Worm (Caenorhabditis elegans) whole organism, L4/young adult: ENCODE data around the gene C49A9.6.

ENCODE experiments used
- W03F9.2 ChIP-seq: fragments of 150-350 bp; optimal IDR thresholded peaks from 2 replicates; lab custom pipeline; 2014; ENCODE audit warnings: missing biosample characterization, missing genetic modification characterization
- dao-5 ChIP-seq: sonication (generic microtip); optimal IDR thresholded peaks from 2 replicates; lab custom pipeline; 2016; ENCODE audit warnings: missing genotype, missing genetic modification characterization, moderate library complexity, missing compliant biosample characterization
- him-1 ChIP-seq: sonication (generic microtip); optimal IDR thresholded peaks from 2 replicates; lab custom pipeline; 2016; ENCODE audit warnings: missing genotype, missing genetic modification reagents, missing genetic modification characterization, missing compliant biosample characterization

Gene C49A9.6

ce11 chrIV:6210574-6210973 is at the start of gene C49A9.6, which contains the start of gene ugt-24:
TSS of gene C49A9.6 (plus strand) at chrIV:6210936.
TSS of gene ugt-24 (minus strand) at chrIV:6210720.
- TF ChIP-seq him-1 (tag; lab: Kevin White, UChicago), result no peak
- TF ChIP-seq dao-5 (tag; lab: Kevin White, UChicago), result no peak
- no peak for TF ChIP-seq W03F9.2 (tag; lab: Kevin White, UChicago)

- TF ChIP-seq him-1 (tag; lab: Kevin White, UChicago) (no peak), W03F9.2 (tag; lab: Kevin White, UChicago) (no peak), dao-5 (tag; lab: Kevin White, UChicago) (no peak)
Observed at ce11 chrIV:6165787-6166186, 44.9 kb upstream of the C49A9.6 start.

- TF ChIP-seq dao-5 (tag; lab: Kevin White, UChicago), result no peak
- no peak for TF ChIP-seq W03F9.2 (tag; lab: Kevin White, UChicago)
- TF ChIP-seq him-1 (tag; lab: Kevin White, UChicago), result no peak
Observed at ce11 chrIV:6172959-6173358, 37.8 kb upstream of the C49A9.6 start.

- TF ChIP-seq dao-5 (tag; lab: Kevin White, UChicago), result no peak
- TF ChIP-seq him-1 (tag; lab: Kevin White, UChicago), result no peak
- TF ChIP-seq W03F9.2 (tag; lab: Kevin White, UChicago), result no peak
Observed at ce11 chrIV:6177383-6177782, 33.4 kb upstream of the C49A9.6 start.

- TF ChIP-seq dao-5 (tag; lab: Kevin White, UChicago) (no peak), W03F9.2 (tag; lab: Kevin White, UChicago) (no peak), him-1 (tag; lab: Kevin White, UChicago) (no peak)
Observed at ce11 chrIV:6183757-6184156, 27.0 kb upstream of the C49A9.6 start, which contains the start of gene unc-77. TSS of gene unc-77 (minus strand) at chrIV:6183857.

ce11 chrIV:6185578-6185977 is 25.2 kb upstream of the C49A9.6 start, which contains the start of gene asp-9:
TSS of gene asp-9 (plus strand) at chrIV:6185889.
- TF ChIP-seq W03F9.2 (tag; lab: Kevin White, UChicago) (no peak), dao-5 (tag; lab: Kevin White, UChicago) (no peak), him-1 (tag; lab: Kevin White, UChicago) (no peak)

- TF ChIP-seq him-1 (tag; lab: Kevin White, UChicago) (no peak), W03F9.2 (tag; lab: Kevin White, UChicago) (no peak), dao-5 (tag; lab: Kevin White, UChicago) (no peak)
Observed at ce11 chrIV:6187160-6187559, 23.6 kb upstream of the C49A9.6 start.

ce11 chrIV:6200249-6200648 is 10.5 kb upstream of the C49A9.6 start:
- TF ChIP-seq dao-5 (tag; lab: Kevin White, UChicago), result no peak
- no peak for TF ChIP-seq W03F9.2 (tag; lab: Kevin White, UChicago)
- TF ChIP-seq him-1 (tag; lab: Kevin White, UChicago), result no peak

ce11 chrIV:6201769-6202168 is 9.0 kb upstream of the C49A9.6 start, which contains the start of gene tkr-2:
TSS of gene tkr-2 (plus strand) at chrIV:6202069.
- TF ChIP-seq W03F9.2 (tag; lab: Kevin White, UChicago) (no peak), him-1 (tag; lab: Kevin White, UChicago) (no peak), dao-5 (tag; lab: Kevin White, UChicago) (no peak)

ce11 chrIV:6206294-6206776 is 4.4 kb upstream of the C49A9.6 start, which contains the start of gene C49A9.10:
TSS of gene C49A9.10 (minus strand) at chrIV:6206344.
- TF ChIP-seq W03F9.2 (tag; lab: Kevin White, UChicago), result peak; percentile 90
- TF ChIP-seq him-1 (tag; lab: Kevin White, UChicago), result peak; percentile 74
- TF ChIP-seq dao-5 (tag; lab: Kevin White, UChicago), result no peak

- TF ChIP-seq W03F9.2 (tag; lab: Kevin White, UChicago), result no peak
- TF ChIP-seq him-1 (tag; lab: Kevin White, UChicago), result no peak
- TF ChIP-seq dao-5 (tag; lab: Kevin White, UChicago), result no peak
Observed at ce11 chrIV:6209337-6209736, 1.4 kb upstream of the C49A9.6 start.

- no peak for TF ChIP-seq W03F9.2 (tag; lab: Kevin White, UChicago)
- TF ChIP-seq dao-5 (tag; lab: Kevin White, UChicago), result no peak
- TF ChIP-seq him-1 (tag; lab: Kevin White, UChicago), result no peak
Observed at ce11 chrIV:6213403-6213802, 2.7 kb downstream of the C49A9.6 start, which contains the start of gene C49A9.5. TSS of gene C49A9.5 (plus strand) at chrIV:6213673.

ce11 chrIV:6217066-6217465 is 6.3 kb downstream of the C49A9.6 start, which contains the start of gene C49A9.9:
TSS of gene C49A9.9 (plus strand) at chrIV:6217372.
- TF ChIP-seq him-1 (tag; lab: Kevin White, UChicago) (no peak), W03F9.2 (tag; lab: Kevin White, UChicago) (no peak), dao-5 (tag; lab: Kevin White, UChicago) (no peak)

ce11 chrIV:6217503-6217902 is 6.8 kb downstream of the C49A9.6 start:
- TF ChIP-seq dao-5 (tag; lab: Kevin White, UChicago), result no peak
- no peak for TF ChIP-seq him-1 (tag; lab: Kevin White, UChicago)
- TF ChIP-seq W03F9.2 (tag; lab: Kevin White, UChicago), result no peak
